Worm (Caenorhabditis elegans): Measurements from ENCODE around the gene F38B2.6.
A peak's percentile ranks its signal among the peaks of the same experiment; 100 is the strongest.

The F38B2.6 gene

ce11 chrX:11279276-11279675 lies 1.8 kb downstream of the F38B2.6 start, which contains the start of gene F38B2.2:
Gene F38B2.2 (minus strand): TSS chrX:11279376.
- TF ChIP-seq mdl-1 (tag; optimal IDR thresholded peaks at IDR 0.05) (no peak), nhr-129 (tag; optimal IDR thresholded peaks at IDR 0.05) (no peak), lin-11 (tag; optimal IDR thresholded peaks at IDR 0.05) (no peak), nhr-23 (tag; optimal IDR thresholded peaks at IDR 0.05) (no peak), nhr-25 (tag; optimal IDR thresholded peaks at IDR 0.05) (no peak), Y55F3AM.14 (GFP tag; optimal IDR thresholded peaks at IDR 0.05) (no peak), mab-5 (tag; optimal IDR thresholded peaks at IDR 0.05) (no peak), nhr-12 (tag; optimal IDR thresholded peaks at IDR 0.05) (no peak), C34F6.9 (tag; optimal IDR thresholded peaks at IDR 0.05) (no peak), ztf-4 (tag; optimal IDR thresholded peaks at IDR 0.05) (no peak), ZK546.5 (tag; optimal IDR thresholded peaks at IDR 0.05) (no peak)

ce11 chrX:11270882-11271281 lies 10.2 kb downstream of the F38B2.6 start, which contains the start of gene ifa-1:
Gene ifa-1 (plus strand): TSS chrX:11271182.
- TF ChIP-seq ZK546.5 (tag; optimal IDR thresholded peaks at IDR 0.05) (no peak), dmd-4 (tag; optimal IDR thresholded peaks at IDR 0.05) (no peak), snpc-4 (tag; optimal IDR thresholded peaks at IDR 0.05) (no peak), lin-11 (tag; optimal IDR thresholded peaks at IDR 0.05) (no peak), C34F6.9 (tag; optimal IDR thresholded peaks at IDR 0.05) (no peak), elt-1 (tag; optimal IDR thresholded peaks at IDR 0.05) (no peak), ceh-16 (tag; optimal IDR thresholded peaks at IDR 0.05) (no peak), nhr-12 (tag; optimal IDR thresholded peaks at IDR 0.05) (no peak), ztf-11 (tag; optimal IDR thresholded peaks at IDR 0.05) (no peak), lin-13 (GFP tag; optimal IDR thresholded peaks at IDR 0.05) (no peak), nhr-23 (tag; optimal IDR thresholded peaks at IDR 0.05) (no peak), lsy-2 (tag; optimal IDR thresholded peaks at IDR 0.05) (no peak), mdl-1 (tag; optimal IDR thresholded peaks at IDR 0.05) (no peak), lin-39 (tag; optimal IDR thresholded peaks at IDR 0.05) (no peak), egl-27 (tag; optimal IDR thresholded peaks at IDR 0.05) (no peak), mbf-1 (tag; optimal IDR thresholded peaks at IDR 0.05) (no peak), gmeb-1 (tag; optimal IDR thresholded peaks at IDR 0.05) (no peak), unc-39 (tag; optimal IDR thresholded peaks at IDR 0.05) (no peak)

- TF ChIP-seq nhr-25 (tag; optimal IDR thresholded peaks at IDR 0.05): no peak
- TF ChIP-seq fos-1 (tag; optimal IDR thresholded peaks at IDR 0.05): no peak
- no peak for TF ChIP-seq mdl-1 (tag; optimal IDR thresholded peaks at IDR 0.05)
- peak; percentile 31 for TF ChIP-seq unc-55 (GFP tag; optimal IDR thresholded peaks at IDR 0.05)
- TF ChIP-seq R02D3.7 (tag; optimal IDR thresholded peaks at IDR 0.05): no peak
- TF ChIP-seq peb-1 (tag; optimal IDR thresholded peaks at IDR 0.05): no peak
Measured at ce11 chrX:11268970-11269369, 12.1 kb downstream of the F38B2.6 start, which contains the start of gene C03A3.3. Gene C03A3.3 (minus strand): TSS chrX:11269070.

ce11 chrX:11266711-11267110 lies 14.3 kb downstream of the F38B2.6 start, which contains the start of gene C03A3.9:
Gene C03A3.9 (plus strand): TSS chrX:11267011.
- TF ChIP-seq nhr-237 (tag; optimal IDR thresholded peaks at IDR 0.05) (no peak), lin-13 (GFP tag; optimal IDR thresholded peaks at IDR 0.05) (no peak), R02D3.7 (tag; optimal IDR thresholded peaks at IDR 0.05) (no peak), nhr-21 (tag; optimal IDR thresholded peaks at IDR 0.05) (no peak), ama-1 (optimal IDR thresholded peaks at IDR 0.05) (no peak), nhr-6 (tag; optimal IDR thresholded peaks at IDR 0.05) (no peak), mab-5 (tag; optimal IDR thresholded peaks at IDR 0.05) (no peak), ztf-4 (tag; optimal IDR thresholded peaks at IDR 0.05) (no peak), sma-9 (GFP tag; optimal IDR thresholded peaks at IDR 0.05) (no peak), sma-9 (tag; optimal IDR thresholded peaks at IDR 0.05) (no peak), nhr-77 (tag; optimal IDR thresholded peaks at IDR 0.05) (no peak), blmp-1 (tag; optimal IDR thresholded peaks at IDR 0.05; ENCODE audit: insufficient read depth) (no peak), mdl-1 (tag; optimal IDR thresholded peaks at IDR 0.05) (no peak), snpc-4 (tag; optimal IDR thresholded peaks at IDR 0.05) (no peak), ceh-82 (tag; optimal IDR thresholded peaks at IDR 0.05) (no peak), C34F6.9 (tag; optimal IDR thresholded peaks at IDR 0.05) (no peak), lin-11 (tag; optimal IDR thresholded peaks at IDR 0.05) (no peak)

- no peak for TF ChIP-seq lsy-2 (tag; optimal IDR thresholded peaks at IDR 0.05)
- peak; percentile 93 for TF ChIP-seq fos-1 (tag; optimal IDR thresholded peaks at IDR 0.05)
Measured at ce11 chrX:11264715-11265114, 16.3 kb downstream of the F38B2.6 start.

Measured in whole organism, L2 larva.